Worm (Caenorhabditis elegans): ENCODE data around the gene mlt-11.

mlt-11 gene

DNA sequence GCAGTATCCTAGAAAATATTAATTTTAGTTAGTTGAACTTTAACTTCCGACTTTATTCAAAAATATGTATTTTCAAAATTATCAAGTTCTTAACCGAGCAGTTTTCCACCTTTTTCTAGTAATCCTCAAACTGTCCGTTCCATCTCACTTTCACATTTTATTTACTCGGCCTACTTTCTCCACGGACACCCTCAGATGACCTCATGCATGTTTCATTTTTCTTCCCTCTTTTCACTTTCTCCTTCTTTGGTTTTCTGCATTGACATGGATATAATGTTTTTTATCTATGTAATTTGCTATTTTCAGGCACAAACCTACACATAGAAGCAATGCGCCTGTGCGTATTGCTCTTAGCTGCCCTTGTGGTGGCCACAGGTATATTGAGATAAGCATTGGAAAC lies at the start of gene mlt-11:
TSS of gene mlt-11 (plus strand) at position 301 of the 400 bp plus-strand sequence.
- TF ChIP-seq rec-8 (tag; optimal IDR thresholded peaks at IDR 0.05) (no peak), ceh-27 (GFP tag; optimal IDR thresholded peaks at IDR 0.05) (no peak), sdz-38 (tag; optimal IDR thresholded peaks at IDR 0.05) (no peak), C17E4.6 (GFP tag; IDR thresholded peaks at IDR 0.05) (no peak), dox-1 (GFP tag; IDR thresholded peaks at IDR 0.05) (no peak), nfya-2 (GFP tag; IDR thresholded peaks at IDR 0.05) (no peak), mes-4 (tag; optimal IDR thresholded peaks at IDR 0.05) (no peak)

DNA sequence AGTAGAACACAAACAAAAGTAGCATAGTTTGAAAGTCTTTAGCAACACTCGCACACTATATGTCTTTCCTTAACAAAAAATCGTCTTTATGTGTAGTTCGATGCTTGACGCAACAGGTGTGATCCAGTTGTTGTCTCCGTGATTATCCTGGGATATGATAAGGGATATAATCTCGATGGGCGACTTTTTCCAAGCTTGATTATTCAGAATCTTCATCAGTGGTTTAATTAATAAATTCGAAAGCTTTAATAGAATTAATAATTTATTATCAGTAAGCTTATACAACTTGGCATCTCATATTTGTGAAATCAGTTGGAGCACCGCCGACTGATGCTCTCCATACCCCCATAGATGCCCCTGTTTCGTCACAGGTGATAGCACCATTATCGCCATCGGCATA lies 48.4 kb upstream of the mlt-11 start, which contains the start of gene F46B3.7:
TSS of gene F46B3.7 (minus strand) at position 101 of the 400 bp plus-strand sequence.
- TF ChIP-seq rec-8 (tag; optimal IDR thresholded peaks at IDR 0.05), result no peak
- no peak for TF ChIP-seq rpc-1 (optimal IDR thresholded peaks at IDR 0.05)
- TF ChIP-seq rpc-1 (tag; optimal IDR thresholded peaks at IDR 0.05), result no peak
- no peak for TF ChIP-seq unc-62 (GFP tag; optimal IDR thresholded peaks at IDR 0.05)
- TF ChIP-seq egl-18 (GFP tag; IDR thresholded peaks at IDR 0.05), result no peak
- TF ChIP-seq C06A6.2 (GFP tag; conservative IDR thresholded peaks at IDR 0.05), result no peak

DNA sequence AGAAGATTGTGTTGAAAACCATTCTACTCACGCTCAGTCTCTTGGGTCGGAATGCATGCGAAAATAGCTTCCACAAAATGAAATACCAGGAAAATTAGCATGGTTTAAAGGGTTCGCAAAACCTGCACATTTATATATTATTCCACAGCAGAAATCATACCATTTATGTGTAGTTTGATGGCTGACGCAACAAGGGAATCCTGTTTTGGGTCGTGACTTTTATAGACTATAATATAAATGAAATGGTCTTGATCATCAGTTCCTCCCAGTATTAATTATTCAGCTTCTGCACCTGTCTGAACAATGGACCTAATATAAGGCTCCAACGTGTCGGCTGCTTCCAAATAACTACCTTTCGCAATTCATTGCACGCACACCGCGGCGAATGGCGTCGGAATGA lies 43.9 kb upstream of the mlt-11 start, which contains the start of gene F46B3.8:
TSS of gene F46B3.8 (minus strand) at position 101 of the 400 bp plus-strand sequence.
- no peak for TF ChIP-seq ztf-3 (GFP tag; optimal IDR thresholded peaks at IDR 0.05)
- TF ChIP-seq gei-17 (GFP tag; optimal IDR thresholded peaks at IDR 0.05), result no peak
- no peak for TF ChIP-seq nhr-90 (tag; optimal IDR thresholded peaks at IDR 0.05)
- TF ChIP-seq B0019.2 (GFP tag; conservative IDR thresholded peaks at IDR 0.05), result no peak

DNA sequence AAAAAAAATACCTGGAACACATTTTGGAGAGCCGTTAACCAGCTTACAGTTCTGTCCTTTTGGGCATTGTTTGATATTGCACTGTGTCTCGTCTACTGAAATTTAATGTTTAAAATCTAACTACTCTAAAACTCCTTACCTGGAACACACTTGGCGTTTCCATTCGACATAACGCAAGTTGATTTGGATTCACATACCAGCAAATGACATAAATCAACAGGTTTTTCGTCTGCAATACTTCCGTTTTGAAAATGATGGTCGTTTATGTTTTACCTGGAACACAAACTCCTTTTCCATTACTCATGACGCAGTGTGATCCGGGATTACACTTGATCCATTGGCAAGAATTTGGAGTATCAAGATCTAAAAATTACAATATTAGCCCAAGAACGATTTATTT lies 41.7 kb upstream of the mlt-11 start:
- TF ChIP-seq ama-1 (optimal IDR thresholded peaks at IDR 0.05) (no peak), ama-1 (GFP tag; optimal IDR thresholded peaks at IDR 0.05) (no peak), nfyb-1 (GFP tag; IDR thresholded peaks at IDR 0.05) (no peak), F37B4.10 (GFP tag; IDR thresholded peaks at IDR 0.05) (no peak), hmg-1.2 (GFP tag; IDR thresholded peaks at IDR 0.05) (no peak), K12H6.12 (tag; optimal IDR thresholded peaks at IDR 0.05) (no peak), hsf-1 (GFP tag; IDR thresholded peaks at IDR 0.05) (no peak), Y56A3A.18 (GFP tag; IDR thresholded peaks at IDR 0.05) (no peak), lsl-1 (GFP tag; optimal IDR thresholded peaks at IDR 0.05) (no peak), egrh-3 (GFP tag; IDR thresholded peaks at IDR 0.05) (no peak), unc-130 (GFP tag; optimal IDR thresholded peaks at IDR 0.05) (no peak), pbrm-1 (GFP tag; IDR thresholded peaks at IDR 0.05) (no peak), ZK185.1 (tag; optimal IDR thresholded peaks at IDR 0.05; ENCODE audit: poor library complexity, severe bottlenecking) (no peak), Y95B8A.8 (GFP tag; IDR thresholded peaks at IDR 0.05) (no peak), gei-17 (GFP tag; optimal IDR thresholded peaks at IDR 0.05) (no peak), dox-1 (GFP tag; IDR thresholded peaks at IDR 0.05) (no peak)

DNA sequence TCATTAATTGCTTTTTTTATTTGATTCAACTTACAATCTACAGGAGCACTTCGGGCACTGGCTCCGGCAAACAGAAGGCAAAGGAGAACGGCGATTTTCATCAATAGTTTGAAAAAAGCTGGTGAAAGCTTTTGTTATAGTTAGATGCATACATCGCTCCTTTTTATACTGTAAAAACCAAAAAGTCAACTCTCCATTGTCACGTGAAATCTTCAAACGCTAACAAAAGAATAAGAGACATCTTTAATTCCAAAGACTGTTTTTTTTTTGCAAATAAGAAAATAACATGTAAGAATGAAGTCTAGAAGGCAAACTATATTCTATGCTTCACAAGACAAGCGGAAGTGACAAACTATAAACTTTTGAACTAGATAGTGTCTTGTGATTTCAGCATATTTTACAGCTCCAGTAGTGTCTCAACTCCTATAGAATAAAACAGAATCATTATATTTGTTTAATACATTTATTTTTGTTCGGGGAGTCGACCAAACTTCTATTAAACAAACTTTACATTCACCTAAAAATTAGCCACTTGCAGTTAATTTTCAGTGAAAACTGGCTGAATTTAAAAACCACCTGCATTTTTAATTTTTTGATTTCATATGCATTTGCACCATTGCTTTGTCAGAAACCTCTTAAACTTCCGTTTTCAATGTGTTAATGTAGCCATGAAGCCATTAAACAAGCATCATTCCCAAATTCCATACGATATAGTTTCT lies 40.8 kb upstream of the mlt-11 start, which contains the start of the genes F46B3.9 and srz-18:
TSS of gene F46B3.9 (minus strand) at position 101 of the 719 bp plus-strand sequence.
TSS of gene srz-18 (plus strand) at position 669 of the 719 bp plus-strand sequence.
- TF ChIP-seq mel-28 (tag; optimal IDR thresholded peaks at IDR 0.05; ENCODE audit: borderline replicate concordance), result no peak
- TF ChIP-seq ztf-22 (GFP tag; optimal IDR thresholded peaks at IDR 0.05), result no peak
- no peak for TF ChIP-seq lin-26 (GFP tag; IDR thresholded peaks at IDR 0.05)
- no peak for TF ChIP-seq hmg-20 (GFP tag; IDR thresholded peaks at IDR 0.05)
- TF ChIP-seq sdz-38 (tag; optimal IDR thresholded peaks at IDR 0.05), result no peak
- no peak for TF ChIP-seq ets-4 (GFP tag; optimal IDR thresholded peaks at IDR 0.05)
- TF ChIP-seq nhr-90 (tag; optimal IDR thresholded peaks at IDR 0.05), result no peak
- no peak for TF ChIP-seq pbrm-1 (GFP tag; IDR thresholded peaks at IDR 0.05)
- TF ChIP-seq K11D2.4 (GFP tag; IDR thresholded peaks at IDR 0.05), result no peak
- no peak for TF ChIP-seq snpc-4 (GFP tag; optimal IDR thresholded peaks at IDR 0.05)
- no peak for TF ChIP-seq snpc-4 (tag; optimal IDR thresholded peaks at IDR 0.05)
- no peak for TF ChIP-seq ztf-6 (GFP tag; IDR thresholded peaks at IDR 0.05)
- no peak for TF ChIP-seq mcd-1 (GFP tag; IDR thresholded peaks at IDR 0.05)
- TF ChIP-seq ceh-58 (GFP tag; IDR thresholded peaks at IDR 0.05), result no peak
- TF ChIP-seq Y95B8A.8 (GFP tag; IDR thresholded peaks at IDR 0.05), result no peak
- no peak for TF ChIP-seq ekl-4 (GFP tag; IDR thresholded peaks at IDR 0.05)
- no peak for TF ChIP-seq F22D6.2 (tag; optimal IDR thresholded peaks at IDR 0.05)
- no peak for TF ChIP-seq mxl-1 (tag; optimal IDR thresholded peaks at IDR 0.05)

Measured in whole organism, young adult.